Fruit fly (Drosophila melanogaster): ENCODE data around the gene Hcf.
A peak's percentile ranks its signal among the peaks of the same experiment; 100 is the strongest.

Hcf gene

DNA sequence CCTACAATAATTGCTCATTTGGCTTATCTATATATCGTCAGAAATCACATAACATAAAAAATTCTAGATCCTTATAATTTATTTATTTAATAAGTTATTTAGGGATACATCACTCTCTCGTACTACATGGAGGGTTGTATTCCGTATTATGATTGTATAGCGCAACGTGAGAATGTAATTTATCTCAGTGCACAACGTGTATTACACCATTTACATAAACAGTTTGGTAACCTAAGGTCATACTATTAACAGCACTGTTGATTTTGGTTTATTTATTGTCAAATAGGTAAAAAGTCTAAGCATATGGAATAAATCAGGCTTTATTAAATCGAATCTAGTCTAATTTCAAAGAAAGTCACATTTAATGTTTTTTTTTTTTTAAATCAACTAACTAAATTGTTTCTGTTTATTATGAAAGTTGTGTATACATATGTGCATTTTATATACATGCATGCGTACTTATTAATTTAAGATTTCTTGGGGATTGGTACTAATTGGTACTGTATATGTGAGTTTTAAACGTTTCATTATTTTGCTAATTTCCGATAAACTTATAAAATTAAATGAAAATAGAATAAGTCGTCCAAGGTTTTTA, 45.0 kb upstream of the Hcf start, which contains the start of gene Rnf11 (continued):
- TF ChIP-seq CG18619 (GFP tag; optimal IDR thresholded peaks at IDR 0.05) (no peak), CG14441 (GFP tag; IDR thresholded peaks at IDR 0.05) (no peak), sug (tag; optimal IDR thresholded peaks at IDR 0.05) (no peak), Rfx (GFP tag; IDR thresholded peaks at IDR 0.05) (no peak), CG7987 (GFP tag; optimal IDR thresholded peaks at IDR 0.05) (no peak), p53 (GFP tag; optimal IDR thresholded peaks at IDR 0.05) (no peak), CG31388 (GFP tag; optimal IDR thresholded peaks at IDR 0.05) (no peak), CG12104 (GFP tag; optimal IDR thresholded peaks at IDR 0.05) (no peak), repo (GFP tag; optimal IDR thresholded peaks at IDR 0.05) (no peak), CG15479 (GFP tag; optimal IDR thresholded peaks at IDR 0.05) (no peak), BEAF-32 (GFP tag; optimal IDR thresholded peaks at IDR 0.05) (peak; percentile 44), Opbp (GFP tag; IDR thresholded peaks at IDR 0.05; ENCODE audit: partially characterized antibody) (no peak), CG4820 (GFP tag; optimal IDR thresholded peaks at IDR 0.05) (peak; percentile 11), tgo (GFP tag; IDR thresholded peaks at IDR 0.05) (no peak), Nf-YB (GFP tag; optimal IDR thresholded peaks at IDR 0.05) (no peak), sens-2 (GFP tag; IDR thresholded peaks at IDR 0.05) (no peak), CG9797 (GFP tag; optimal IDR thresholded peaks at IDR 0.05) (no peak), Ravus (GFP tag; IDR thresholded peaks at IDR 0.05) (no peak), Hey (tag; optimal IDR thresholded peaks at IDR 0.05) (no peak), chinmo (GFP tag; IDR thresholded peaks at IDR 0.05; ENCODE audit: partially characterized antibody) (no peak), Ssrp (tag; optimal IDR thresholded peaks at IDR 0.05) (peak; percentile 15), pnt (GFP tag; optimal IDR thresholded peaks at IDR 0.05) (no peak), CG8944 (GFP tag; optimal IDR thresholded peaks at IDR 0.05) (no peak), CG30431 (GFP tag; optimal IDR thresholded peaks at IDR 0.05) (no peak), HmgZ (tag; optimal IDR thresholded peaks at IDR 0.05) (peak; percentile 12), zen (tag; optimal IDR thresholded peaks at IDR 0.05) (peak; percentile 45), CG1602 (GFP tag; optimal IDR thresholded peaks at IDR 0.05) (peak; percentile 26)

DNA sequence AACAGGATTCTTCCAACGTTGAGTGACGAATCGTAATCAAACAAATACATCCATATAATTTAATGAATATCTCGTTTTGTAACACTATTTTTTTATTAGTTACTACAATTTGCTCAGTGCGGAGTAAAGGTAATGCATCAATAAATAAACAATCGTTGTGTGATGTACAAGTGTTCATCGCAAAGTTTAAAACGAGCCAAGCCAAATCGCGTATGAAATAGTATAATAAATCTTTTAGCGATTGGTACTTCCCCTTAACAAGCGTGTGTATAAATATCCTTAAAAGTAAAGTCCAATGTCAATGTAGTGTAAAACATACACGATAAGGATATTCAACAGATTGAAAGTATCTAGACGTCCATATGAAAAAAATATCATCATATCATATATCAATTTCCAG, 44.4 kb upstream of the Hcf start:
- TF ChIP-seq gro (GFP tag; optimal IDR thresholded peaks at IDR 0.05) (no peak), CG3838 (GFP tag; optimal IDR thresholded peaks at IDR 0.05) (no peak), org-1 (GFP tag; optimal IDR thresholded peaks at IDR 0.05) (no peak), Dbx (GFP tag; IDR thresholded peaks at IDR 0.05) (no peak), CG6689 (GFP tag; IDR thresholded peaks at IDR 0.05) (no peak), sens (GFP tag) (peak; percentile 68), CG17802 (tag; optimal IDR thresholded peaks at IDR 0.05) (peak; percentile 21), CG6175 (GFP tag; IDR thresholded peaks at IDR 0.05) (no peak), Med (GFP tag) (peak; percentile 43), CG2199 (GFP tag; IDR thresholded peaks at IDR 0.05) (0 out of 3 replicates have a peak, but pooled peaks have one; percentile 32), eve (GFP tag; optimal IDR thresholded peaks at IDR 0.05) (peak in 1 of 2 experiments; percentile 8), wek (GFP tag; optimal IDR thresholded peaks at IDR 0.05) (peak; percentile 20)

DNA sequence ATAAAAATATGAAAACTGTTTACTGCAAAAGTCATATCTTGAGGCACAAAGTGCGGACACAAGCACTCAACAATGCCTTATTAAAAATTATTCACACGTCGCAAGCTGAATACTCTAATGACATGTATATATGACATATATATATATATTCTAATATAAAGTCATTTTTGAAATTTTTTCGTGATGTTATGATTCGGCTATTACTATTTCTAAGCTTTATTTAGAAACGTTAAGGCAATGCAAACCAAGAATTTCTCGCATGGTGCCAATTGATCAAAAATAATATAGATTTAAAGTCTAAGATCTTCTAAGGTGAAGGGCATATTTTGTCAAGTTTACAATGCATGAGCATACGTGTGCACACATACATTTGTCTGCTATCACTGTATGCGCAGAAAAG, 40.9 kb upstream of the Hcf start:
- no peak for TF ChIP-seq hkb (optimal IDR thresholded peaks at IDR 0.05)
- TF ChIP-seq hkb (GFP tag; IDR thresholded peaks at IDR 0.05) = 0 out of 2 replicates have a peak, but pooled peaks have one; percentile 31
- no peak for TF ChIP-seq ken (GFP tag; IDR thresholded peaks at IDR 0.05)
- TF ChIP-seq fd64A (GFP tag; optimal IDR thresholded peaks at IDR 0.05) = no peak
- TF ChIP-seq pan (optimal IDR thresholded peaks at IDR 0.05) = no peak
- no peak for TF ChIP-seq pan (GFP tag; optimal IDR thresholded peaks at IDR 0.05 in 1 of 2, IDR thresholded peaks at IDR 0.05 in 1 of 2)
- no peak for TF ChIP-seq CG9932 (GFP tag; IDR thresholded peaks at IDR 0.05)
- no peak for TF ChIP-seq Hr39 (optimal IDR thresholded peaks at IDR 0.05)
- TF ChIP-seq caup (GFP tag; optimal IDR thresholded peaks at IDR 0.05; ENCODE audit: severe bottlenecking) = no peak
- no peak for TF ChIP-seq CG18764 (GFP tag; optimal IDR thresholded peaks at IDR 0.05)
- no peak for TF ChIP-seq br (optimal IDR thresholded peaks at IDR 0.05)
- TF ChIP-seq row (GFP tag; IDR thresholded peaks at IDR 0.05) = peak; percentile 55; the same call in 2 of the 3 replicates
- TF ChIP-seq H2.0 (GFP tag; IDR thresholded peaks at IDR 0.05) = no peak
- TF ChIP-seq her (GFP tag; optimal IDR thresholded peaks at IDR 0.05) = no peak
